Fruit fly (Drosophila melanogaster) whole organism, embryonic: ENCODE results near the gene CG31121.

Experiments
- Awh ChIP-seq: fragments of 200-800 bp; sonication (Bioruptor generic); IDR thresholded peaks from 2 replicates; pipeline ENCODE4, ENCODE4 v1.3.6; 2022; ENCODE audit warnings: missing biosample characterization, missing genetic modification characterization
- B-H1 ChIP-seq: fragments of 200-800 bp; sonication (Bioruptor generic); IDR thresholded peaks from 3 replicates; pipeline ENCODE4 v1.3.6; 2022; ENCODE audit warnings: missing biosample characterization, missing genetic modification characterization
- CG10147 ChIP-seq: fragments of 200-800 bp; sonication (Bioruptor generic); optimal IDR thresholded peaks from 2 replicates; lab custom pipeline; 2019; ENCODE audit warnings: missing biosample characterization, mild to moderate bottlenecking, missing genetic modification characterization, moderate library complexity
- CG10565 ChIP-seq: fragments of 200-800 bp; sonication (Bioruptor generic); optimal IDR thresholded peaks from 3 replicates; lab custom pipeline; 2016; ENCODE audit warnings: missing biosample characterization, mild to moderate bottlenecking, missing genetic modification characterization
- CG11560 ChIP-seq: fragments of 200-800 bp; sonication (Bioruptor generic); IDR thresholded peaks from 3 replicates; pipeline ENCODE4 v1.3.6; 2022; ENCODE audit warnings: missing biosample characterization, missing genetic modification characterization
- CG11695 ChIP-seq: fragments of 200-800 bp; sonication (Bioruptor generic); IDR thresholded peaks from 3 replicates; pipeline ENCODE4 v1.3.6; 2022; ENCODE audit warnings: missing biosample characterization, missing genetic modification characterization
- CG12659 ChIP-seq: fragments of 200-800 bp; sonication (Bioruptor generic); optimal IDR thresholded peaks from 3 replicates; lab custom pipeline; 2017; ENCODE audit warnings: mild to moderate bottlenecking, missing biosample characterization, missing genetic modification reagents, missing genetic modification characterization
- CG14667 ChIP-seq: fragments of 200-800 bp; sonication (Bioruptor generic); IDR thresholded peaks from 2 replicates; pipeline ENCODE4 v1.3.6; 2022; ENCODE audit warnings: missing biosample characterization, missing genetic modification characterization
- CG17328 ChIP-seq: fragments of 200-800 bp; sonication (Bioruptor generic); IDR thresholded peaks from 2 replicates; pipeline ENCODE4 v1.3.6; 2022; ENCODE audit warnings: missing biosample characterization, missing genetic modification characterization
- CG17359 ChIP-seq: fragments of 200-800 bp; sonication (Bioruptor generic); optimal IDR thresholded peaks from 3 replicates; lab custom pipeline; 2018; ENCODE audit warnings: missing biosample characterization, mild to moderate bottlenecking, missing genetic modification characterization, moderate library complexity
- CG17385 ChIP-seq: fragments of 200-800 bp; sonication (Bioruptor generic); optimal IDR thresholded peaks from 3 replicates; lab custom pipeline; 2018; ENCODE audit warnings: missing biosample characterization, mild to moderate bottlenecking, missing genetic modification characterization
- CG18011 ChIP-seq: fragments of 200-800 bp; sonication (Bioruptor generic); optimal IDR thresholded peaks from 2 replicates; lab custom pipeline; 2017; ENCODE audit warnings: missing biosample characterization, missing genetic modification characterization, mild to moderate bottlenecking, moderate library complexity, missing genotype
- CG18262 ChIP-seq: fragments of 200-800 bp; optimal IDR thresholded peaks from 3 replicates; lab custom pipeline; 2019; ENCODE audit warnings: missing biosample characterization, mild to moderate bottlenecking, missing genetic modification characterization, moderate library complexity
- CG2120 ChIP-seq: fragments of 200-800 bp; sonication (Bioruptor generic); optimal IDR thresholded peaks from 3 replicates; lab custom pipeline; 2016; ENCODE audit warnings: missing biosample characterization, missing genetic modification characterization
- CG2678 ChIP-seq: fragments of 200-800 bp; sonication (Bioruptor generic); optimal IDR thresholded peaks from 3 replicates; lab custom pipeline; 2019; ENCODE audit warnings: missing biosample characterization, mild to moderate bottlenecking, missing genetic modification characterization, moderate library complexity
- CG30431 ChIP-seq: fragments of 200-800 bp; sonication (Bioruptor generic); optimal IDR thresholded peaks from 2 replicates; lab custom pipeline; 2017; ENCODE audit warnings: missing biosample characterization, missing genetic modification characterization
- CG4617 ChIP-seq: fragments of 200-800 bp; sonication (Bioruptor generic); optimal IDR thresholded peaks from 3 replicates; lab custom pipeline; 2016; ENCODE audit warnings: missing biosample characterization, missing genetic modification characterization, borderline replicate concordance
- CG4707 ChIP-seq: fragments of 200-800 bp; sonication (Bioruptor generic); optimal IDR thresholded peaks from 2 replicates; lab custom pipeline; 2018; ENCODE audit warnings: missing biosample characterization, mild to moderate bottlenecking, missing genetic modification characterization, moderate library complexity
- CG5245 ChIP-seq: fragments of 200-800 bp; sonication (Bioruptor generic); optimal IDR thresholded peaks from 3 replicates; lab custom pipeline; 2016; ENCODE audit warnings: missing biosample characterization, missing genetic modification characterization
- CG5953 ChIP-seq: fragments of 200-800 bp; sonication (Bioruptor generic); IDR thresholded peaks from 2 replicates; pipeline ENCODE4 v1.3.6; 2022; ENCODE audit warnings: missing biosample characterization, missing genetic modification characterization
- CG6272 ChIP-seq: fragments of 200-800 bp; sonication (Bioruptor generic); IDR thresholded peaks from 2 replicates; pipeline ENCODE4 v1.3.6; 2022; ENCODE audit warnings: missing biosample characterization, missing genetic modification characterization
- CG7271 ChIP-seq: fragments of 200-800 bp; sonication (Bioruptor generic); optimal IDR thresholded peaks from 2 replicates; lab custom pipeline; 2018; ENCODE audit warnings: missing biosample characterization, mild to moderate bottlenecking, missing genetic modification characterization, moderate library complexity
- CG8290 ChIP-seq, 3 experiments: fragments of 200-800 bp; sonication (Bioruptor generic); optimal IDR thresholded peaks; 2 replicates each; lab custom pipeline; 2016 to 2019; ENCODE audit warnings: missing biosample characterization in 3 of 3, missing genetic modification characterization in 3 of 3, mild to moderate bottlenecking in 2 of 3, moderate library complexity in 1 of 3
- Dfd ChIP-seq, 2 experiments: fragments of >200 bp; optimal IDR thresholded peaks; 2 replicates each; lab custom pipeline; 2017; ENCODE audit warnings: missing biosample characterization in 2 of 2, missing genetic modification characterization in 2 of 2
- Hmx ChIP-seq: fragments of 200-800 bp; sonication (Bioruptor generic); optimal IDR thresholded peaks from 2 replicates; lab custom pipeline; 2016; ENCODE audit warnings: missing biosample characterization, missing genetic modification characterization
- Med ChIP-seq: fragments of 200-800 bp; sonication (Bioruptor generic); peaks from one replicate; lab custom pipeline; 2016; ENCODE audit warnings: missing biosample characterization, missing genetic modification characterization, mild to moderate bottlenecking, inconsistent platforms, moderate library complexity
- NC2β ChIP-seq: fragments of 200-800 bp; sonication (Bioruptor generic); optimal IDR thresholded peaks from 2 replicates; lab custom pipeline; 2016; ENCODE audit warnings: missing biosample characterization, missing genetic modification characterization
- Nf-YB ChIP-seq: fragments of 200-800 bp; sonication (Bioruptor generic); optimal IDR thresholded peaks from 3 replicates; lab custom pipeline; 2019; ENCODE audit warnings: missing biosample characterization, mild to moderate bottlenecking, missing genetic modification characterization, moderate library complexity
- Sin3A ChIP-seq: fragments of >200 bp; optimal IDR thresholded peaks from 2 replicates; lab custom pipeline; 2018
- amos ChIP-seq: fragments of 200-800 bp; sonication (Bioruptor generic); IDR thresholded peaks from 2 replicates; pipeline ENCODE4 v1.3.6; 2022; ENCODE audit warnings: missing biosample characterization, missing genetic modification characterization; ENCODE audit not compliant: partially characterized antibody
- az2 ChIP-seq: fragments of 200-800 bp; sonication (Bioruptor generic); optimal IDR thresholded peaks from 3 replicates; lab custom pipeline; 2016; ENCODE audit warnings: missing biosample characterization, missing genetic modification characterization
- cad ChIP-seq: fragments of >200 bp; optimal IDR thresholded peaks from 2 replicates; lab custom pipeline; 2017; ENCODE audit warnings: missing biosample characterization, missing genetic modification characterization
- chif ChIP-seq, 2 experiments: fragments of 200-800 bp; sonication (Bioruptor generic); optimal IDR thresholded peaks; 3 replicates each; lab custom pipeline; 2016; ENCODE audit warnings: missing biosample characterization in 2 of 2, missing genetic modification characterization in 2 of 2
- chm ChIP-seq: fragments of 200-800 bp; sonication (Bioruptor generic); IDR thresholded peaks from 2 replicates; pipeline ENCODE4 v1.3.6; 2022; ENCODE audit warnings: missing biosample characterization, missing genetic modification characterization
- disco-r ChIP-seq: fragments of 200-800 bp; sonication (Bioruptor generic); optimal IDR thresholded peaks from 2 replicates; lab custom pipeline; 2016; ENCODE audit warnings: missing biosample characterization, missing genetic modification characterization
- grn ChIP-seq: fragments of 200-800 bp; sonication (Bioruptor generic); optimal IDR thresholded peaks from 3 replicates; lab custom pipeline; 2017; ENCODE audit warnings: missing biosample characterization, missing genetic modification characterization
- hth ChIP-seq: fragments of >200 bp; optimal IDR thresholded peaks from 2 replicates; lab custom pipeline; 2017; ENCODE audit warnings: inconsistent platforms
- jing ChIP-seq: fragments of 200-800 bp; sonication (Bioruptor generic); optimal IDR thresholded peaks from 2 replicates; lab custom pipeline; 2018; ENCODE audit warnings: missing biosample characterization, mild to moderate bottlenecking, missing genetic modification characterization
- kah ChIP-seq: fragments of 200-800 bp; sonication (Bioruptor generic); optimal IDR thresholded peaks from 2 replicates; lab custom pipeline; 2018; ENCODE audit warnings: missing biosample characterization, mild to moderate bottlenecking, missing genetic modification characterization
- lab ChIP-seq: fragments of 200-800 bp; sonication (Bioruptor generic); optimal IDR thresholded peaks from 3 replicates; lab custom pipeline; 2017; ENCODE audit warnings: missing biosample characterization, missing genetic modification characterization, mild to moderate bottlenecking, moderate library complexity, missing genetic modification reagents
- maf-S ChIP-seq: fragments of 200-800 bp; sonication (Bioruptor generic); optimal IDR thresholded peaks from 2 replicates; lab custom pipeline; 2016; ENCODE audit warnings: missing biosample characterization, missing genetic modification characterization
- nmo ChIP-seq: fragments of 200-800 bp; sonication (Bioruptor generic); optimal IDR thresholded peaks from 2 replicates; lab custom pipeline; 2018; ENCODE audit warnings: missing biosample characterization, mild to moderate bottlenecking, missing genetic modification characterization, moderate library complexity
- pb ChIP-seq: fragments of 200-800 bp; sonication (Bioruptor generic); optimal IDR thresholded peaks from 3 replicates; lab custom pipeline; 2016; ENCODE audit warnings: missing biosample characterization, missing genetic modification characterization
- sens ChIP-seq: fragments of 200-800 bp; sonication (Bioruptor generic); peaks from one replicate; lab custom pipeline; 2016; ENCODE audit warnings: missing biosample characterization, missing genetic modification characterization
- shn ChIP-seq: fragments of 200-800 bp; sonication (Bioruptor generic); optimal IDR thresholded peaks from 3 replicates; lab custom pipeline; 2016; ENCODE audit warnings: missing biosample characterization, missing genetic modification characterization
- tio ChIP-seq: fragments of 200-800 bp; sonication (Bioruptor generic); optimal IDR thresholded peaks from 2 replicates; lab custom pipeline; 2017; ENCODE audit warnings: missing biosample characterization, missing genetic modification characterization, inconsistent platforms
- ttk ChIP-seq: fragments of 200-800 bp; sonication (Bioruptor generic); IDR thresholded peaks from 2 replicates; pipeline ENCODE4 v2.1.2; 2022; ENCODE audit warnings: missing biosample characterization, missing genetic modification characterization
- tup ChIP-seq: fragments of 200-800 bp; sonication (Bioruptor generic); optimal IDR thresholded peaks from 2 replicates; lab custom pipeline; 2016; ENCODE audit warnings: missing biosample characterization, mild to moderate bottlenecking, missing genetic modification characterization, moderate library complexity
- tx ChIP-seq: fragments of 200-800 bp; sonication (Bioruptor generic); optimal IDR thresholded peaks from 2 replicates; lab custom pipeline; 2016; ENCODE audit warnings: missing biosample characterization, missing genetic modification characterization

Gene CG31121

dm6 chr3R:24875939-24876842, 18.2 kb downstream of the CG31121 start, which contains the start of gene CG3744 (continued):
- TF ChIP-seq CG8290 (GFP tag; optimal IDR thresholded peaks at IDR 0.05; lab: Kevin White, UChicago) = peak; percentile 83
- peak in 1 of 2 experiments; percentile 17 for TF ChIP-seq CG8290 (tag; optimal IDR thresholded peaks at IDR 0.05; lab: Kevin White, UChicago)
- TF ChIP-seq CG18011 (GFP tag; lab: Kevin White, UChicago) = peak; percentile 73
- peak; percentile 82 for TF ChIP-seq CG30431
- TF ChIP-seq maf-S (GFP tag; lab: Kevin White, UChicago) = peak; percentile 36
- TF ChIP-seq Sin3A (lab: Kevin White, UChicago) = peak; percentile 73
- peak; percentile 90 for TF ChIP-seq CG17359 (tag; lab: Kevin White, UChicago)
- peak; percentile 85 for TF ChIP-seq CG10147 (GFP tag; lab: Kevin White, UChicago)
- TF ChIP-seq CG4617 (GFP tag; lab: Kevin White, UChicago) = peak; percentile 78
- peak; percentile 35 for TF ChIP-seq NC2β (GFP tag; lab: Kevin White, UChicago)
- TF ChIP-seq grn (GFP tag; lab: Kevin White, UChicago) = peak; percentile 0
- peak; percentile 62 for TF ChIP-seq jing (GFP tag; lab: Kevin White, UChicago)
- TF ChIP-seq lab = peak; percentile 94
- peak; percentile 72 for TF ChIP-seq CG11560
- TF ChIP-seq shn (GFP tag; lab: Kevin White, UChicago) = peak; percentile 80
- TF ChIP-seq CG17328 = peak; percentile 93
- peak; percentile 94 for TF ChIP-seq amos (GFP tag; lab: Robert Waterston, UW)
- peak; percentile 40 for TF ChIP-seq CG7271 (tag; lab: Kevin White, UChicago)
- peak; percentile 90 for TF ChIP-seq nmo (GFP tag; lab: Kevin White, UChicago)
- peak; percentile 88 for TF ChIP-seq CG5953
- TF ChIP-seq tio (GFP tag; lab: Kevin White, UChicago) = no peak
- TF ChIP-seq tup (GFP tag; lab: Kevin White, UChicago) = peak; percentile 69
- TF ChIP-seq CG5245 (GFP tag; lab: Kevin White, UChicago) = peak; percentile 82
- no peak for TF ChIP-seq cad (GFP tag; lab: Kevin White, UChicago)
- no peak for TF ChIP-seq kah (GFP tag; lab: Kevin White, UChicago)
- peak; percentile 74 for TF ChIP-seq Nf-YB (GFP tag; lab: Kevin White, UChicago)
- peak; percentile 90 for TF ChIP-seq az2 (GFP tag; lab: Kevin White, UChicago)
- peak; percentile 96 for TF ChIP-seq CG6272 (GFP tag; lab: Robert Waterston, UW)
- TF ChIP-seq hth = no peak
- TF ChIP-seq CG11695 (GFP tag; lab: Robert Waterston, UW) = peak; percentile 89
- peak in 1 of 2 experiments; percentile 71 for TF ChIP-seq Dfd (GFP tag; optimal IDR thresholded peaks at IDR 0.05; lab: Kevin White, UChicago)
- peak; percentile 90 for TF ChIP-seq CG2678
- TF ChIP-seq CG10565 (GFP tag; lab: Kevin White, UChicago) = peak; percentile 14
- peak; percentile 89 for TF ChIP-seq ttk (GFP tag; lab: Robert Waterston, UW)
- peak; percentile 11 for TF ChIP-seq CG4707 (GFP tag; lab: Kevin White, UChicago)
- peak; percentile 95 for TF ChIP-seq Med
- TF ChIP-seq chm (GFP tag; lab: Robert Waterston, UW) = peak; percentile 93
- peak; percentile 92 for TF ChIP-seq CG2120 (GFP tag; lab: Kevin White, UChicago)
- TF ChIP-seq CG12659 (GFP tag; lab: Kevin White, UChicago) = peak; percentile 93
- peak; percentile 80 for TF ChIP-seq CG17385
- TF ChIP-seq CG14667 = peak; percentile 92
- peak; percentile 82 for TF ChIP-seq sens (GFP tag; lab: Kevin White, UChicago)
- TF ChIP-seq tx (GFP tag; lab: Kevin White, UChicago) = peak; percentile 63
- peak; percentile 40 to 59 for TF ChIP-seq chif (GFP tag; optimal IDR thresholded peaks at IDR 0.05; lab: Kevin White, UChicago)
- TF ChIP-seq Hmx (GFP tag; lab: Kevin White, UChicago) = no peak
- TF ChIP-seq disco-r = no peak
- peak; percentile 89 for TF ChIP-seq CG18262 (tag; lab: Kevin White, UChicago)
- TF ChIP-seq B-H1 = peak; percentile 92
- peak; percentile 62 for TF ChIP-seq pb (GFP tag; lab: Kevin White, UChicago)
- TF ChIP-seq Awh (GFP tag; lab: Robert Waterston, UW) = peak; percentile 84
